Fruit fly (Drosophila melanogaster) whole organism, embryonic: Measurements from ENCODE around the gene dgrn.

Experiments used
- Antp ChIP-seq: fragments of 200-800 bp; sonication (Bioruptor generic); optimal IDR thresholded peaks from 3 replicates; lab custom pipeline; 2016; ENCODE audit warnings: missing biosample characterization, missing genetic modification characterization
- Atf6 ChIP-seq: fragments of 200-800 bp; sonication (Bioruptor generic); IDR thresholded peaks from 2 replicates; pipeline ENCODE4 v1.3.6; 2022; ENCODE audit warnings: missing biosample characterization, missing genetic modification characterization
- Awh ChIP-seq: fragments of 200-800 bp; sonication (Bioruptor generic); IDR thresholded peaks from 2 replicates; pipeline ENCODE4, ENCODE4 v1.3.6; 2022; ENCODE audit warnings: missing biosample characterization, missing genetic modification characterization
- CG1024 ChIP-seq: fragments of 200-800 bp; sonication (Bioruptor generic); IDR thresholded peaks from 2 replicates; pipeline ENCODE4 v1.3.6; 2022; ENCODE audit warnings: missing biosample characterization, missing genetic modification characterization
- CG10543 ChIP-seq: fragments of 200-800 bp; sonication (Bioruptor generic); optimal IDR thresholded peaks from 3 replicates; lab custom pipeline; 2017; ENCODE audit warnings: missing biosample characterization, mild to moderate bottlenecking, missing genetic modification characterization, moderate library complexity
- CG12299 ChIP-seq: fragments of 200-800 bp; sonication (Bioruptor generic); optimal IDR thresholded peaks from 2 replicates; lab custom pipeline; 2018; ENCODE audit warnings: missing biosample characterization, mild to moderate bottlenecking, missing genetic modification characterization
- CG13624 ChIP-seq: fragments of 200-800 bp; sonication (Bioruptor generic); optimal IDR thresholded peaks from 2 replicates; lab custom pipeline; 2016; ENCODE audit warnings: missing biosample characterization, missing genetic modification characterization
- CG15073 ChIP-seq: fragments of 200-800 bp; sonication (Bioruptor generic); optimal IDR thresholded peaks from 2 replicates; lab custom pipeline; 2016; ENCODE audit warnings: missing biosample characterization, missing genetic modification characterization
- CG17328 ChIP-seq: fragments of 200-800 bp; sonication (Bioruptor generic); IDR thresholded peaks from 2 replicates; pipeline ENCODE4 v1.3.6; 2022; ENCODE audit warnings: missing biosample characterization, missing genetic modification characterization
- CG17912 ChIP-seq: fragments of 200-800 bp; sonication (Bioruptor generic); optimal IDR thresholded peaks from 2 replicates; lab custom pipeline; 2018; ENCODE audit warnings: missing biosample characterization, mild to moderate bottlenecking, missing genetic modification characterization
- CG2120 ChIP-seq: fragments of 200-800 bp; sonication (Bioruptor generic); optimal IDR thresholded peaks from 3 replicates; lab custom pipeline; 2016; ENCODE audit warnings: missing biosample characterization, missing genetic modification characterization
- CG30431 ChIP-seq: fragments of 200-800 bp; sonication (Bioruptor generic); optimal IDR thresholded peaks from 2 replicates; lab custom pipeline; 2017; ENCODE audit warnings: missing biosample characterization, missing genetic modification characterization
- CG32767 ChIP-seq: fragments of 200-800 bp; sonication (Bioruptor generic); IDR thresholded peaks from 2 replicates; pipeline ENCODE4 v1.3.6; 2022; ENCODE audit warnings: missing biosample characterization, missing genetic modification characterization
- CG3838 ChIP-seq: fragments of 200-800 bp; sonication (Bioruptor generic); optimal IDR thresholded peaks from 3 replicates; lab custom pipeline; 2016; ENCODE audit warnings: missing biosample characterization, missing genetic modification characterization
- D ChIP-seq, 2 experiments: fragments of 200-800 bp in 1 of 2; fragments of >200 bp in 1 of 2; sonication (Bioruptor generic) in 1 of 2; optimal IDR thresholded peaks; 2 replicates in 1 of 2; 3 replicates in 1 of 2; lab custom pipeline; 2017; ENCODE audit warnings: mild to moderate bottlenecking in 1 of 2, missing biosample characterization in 1 of 2, missing genetic modification characterization in 1 of 2, missing genetic modification reagents in 1 of 2
- D19A ChIP-seq: fragments of 200-800 bp; optimal IDR thresholded peaks from 3 replicates; lab custom pipeline; 2019; ENCODE audit warnings: missing biosample characterization, mild to moderate bottlenecking, missing genetic modification characterization, moderate library complexity
- D19B ChIP-seq: fragments of 200-800 bp; sonication (Bioruptor generic); optimal IDR thresholded peaks from 2 replicates; lab custom pipeline; 2017; ENCODE audit warnings: missing biosample characterization, mild to moderate bottlenecking, missing genetic modification characterization
- Fer1 ChIP-seq: fragments of 200-800 bp; sonication (Bioruptor generic); optimal IDR thresholded peaks from 2 replicates; lab custom pipeline; 2017; ENCODE audit warnings: missing biosample characterization, mild to moderate bottlenecking, missing genetic modification characterization
- H15 ChIP-seq: fragments of 200-800 bp; sonication (Bioruptor generic); IDR thresholded peaks from 3 replicates; pipeline ENCODE4 v1.3.6; 2022; ENCODE audit warnings: missing biosample characterization, missing genetic modification characterization
- HLHmδ ChIP-seq: fragments of 200-800 bp; sonication (Bioruptor generic); optimal IDR thresholded peaks from 2 replicates; lab custom pipeline; 2018; ENCODE audit warnings: missing biosample characterization, mild to moderate bottlenecking, missing genetic modification characterization, moderate library complexity
- Hmx ChIP-seq: fragments of 200-800 bp; sonication (Bioruptor generic); optimal IDR thresholded peaks from 2 replicates; lab custom pipeline; 2016; ENCODE audit warnings: missing biosample characterization, missing genetic modification characterization
- NK7.1 ChIP-seq: fragments of 200-800 bp; sonication (Bioruptor generic); optimal IDR thresholded peaks from 3 replicates; lab custom pipeline; 2016; ENCODE audit warnings: missing biosample characterization, missing genetic modification characterization
- Optix ChIP-seq: fragments of 200-800 bp; sonication (Bioruptor generic); IDR thresholded peaks from 3 replicates; pipeline ENCODE4 v1.3.6; 2022; ENCODE audit warnings: missing biosample characterization, missing genetic modification characterization
- Rx ChIP-seq: fragments of 200-800 bp; sonication (Bioruptor generic); IDR thresholded peaks from 2 replicates; pipeline ENCODE4 v1.3.6; 2022; ENCODE audit warnings: missing biosample characterization, missing genetic modification characterization
- Six4 ChIP-seq: fragments of 200-800 bp; sonication (Bioruptor generic); optimal IDR thresholded peaks from 2 replicates; lab custom pipeline; 2016; ENCODE audit warnings: missing biosample characterization, missing genetic modification characterization
- Sry-β ChIP-seq: fragments of 200-800 bp; sonication (Bioruptor generic); optimal IDR thresholded peaks from 2 replicates; lab custom pipeline; 2018; ENCODE audit warnings: missing biosample characterization, mild to moderate bottlenecking, missing genetic modification characterization, moderate library complexity
- Ssrp ChIP-seq: fragments of 200-800 bp; sonication (Bioruptor generic); optimal IDR thresholded peaks from 2 replicates; lab custom pipeline; 2018; ENCODE audit warnings: missing biosample characterization, mild to moderate bottlenecking, missing genetic modification characterization, moderate library complexity
- Tbp ChIP-seq: fragments of >200 bp; optimal IDR thresholded peaks from 2 replicates; lab custom pipeline; 2018; ENCODE audit warnings: missing biosample characterization, missing genetic modification characterization
- ash1 ChIP-seq: fragments of 200-800 bp; sonication (Bioruptor generic); optimal IDR thresholded peaks from 2 replicates; lab custom pipeline; 2018; ENCODE audit warnings: missing biosample characterization, mild to moderate bottlenecking, missing genetic modification characterization
- bab2 ChIP-seq: fragments of 200-800 bp; sonication (Bioruptor generic); optimal IDR thresholded peaks from 2 replicates; lab custom pipeline; 2016; ENCODE audit warnings: missing biosample characterization, missing genetic modification characterization
- eve ChIP-seq, 2 experiments: fragments of >200 bp; optimal IDR thresholded peaks; 2 replicates each; lab custom pipeline; 2017; ENCODE audit warnings: missing biosample characterization in 2 of 2, missing genetic modification characterization in 2 of 2
- ewg ChIP-seq: fragments of 200-800 bp; sonication (Bioruptor generic); optimal IDR thresholded peaks from 3 replicates; lab custom pipeline; 2017; ENCODE audit warnings: mild to moderate bottlenecking, missing biosample characterization, missing genetic modification reagents, missing genetic modification characterization
- gem ChIP-seq: fragments of 200-800 bp; sonication (Bioruptor generic); optimal IDR thresholded peaks from 2 replicates; lab custom pipeline; 2019; ENCODE audit warnings: missing biosample characterization, mild to moderate bottlenecking, missing genetic modification characterization, moderate library complexity
- grn ChIP-seq: fragments of 200-800 bp; sonication (Bioruptor generic); optimal IDR thresholded peaks from 3 replicates; lab custom pipeline; 2017; ENCODE audit warnings: missing biosample characterization, missing genetic modification characterization
- insv ChIP-seq, 2 experiments: fragments of 200-800 bp; sonication (Bioruptor generic); optimal IDR thresholded peaks; 3 replicates each; lab custom pipeline; 2016 to 2018; ENCODE audit warnings: missing biosample characterization in 2 of 2, missing genetic modification characterization in 2 of 2
- kay ChIP-seq: fragments of 200-800 bp; sonication (Bioruptor generic); optimal IDR thresholded peaks from 2 replicates; lab custom pipeline; 2016; ENCODE audit warnings: missing biosample characterization, missing genetic modification characterization
- onecut ChIP-seq: fragments of 200-800 bp; sonication (Bioruptor generic); IDR thresholded peaks from 2 replicates; pipeline ENCODE4 v1.3.6; 2022; ENCODE audit warnings: missing biosample characterization, missing genetic modification characterization
- pros ChIP-seq: fragments of 200-800 bp; sonication (Bioruptor generic); optimal IDR thresholded peaks from 3 replicates; lab custom pipeline; 2019; ENCODE audit warnings: missing biosample characterization, mild to moderate bottlenecking, missing genetic modification characterization, moderate library complexity
- salm ChIP-seq: fragments of 200-800 bp; sonication (Bioruptor generic); optimal IDR thresholded peaks from 2 replicates; lab custom pipeline; 2018; ENCODE audit warnings: missing biosample characterization, mild to moderate bottlenecking, missing genetic modification characterization
- sens-2 ChIP-seq: fragments of 200-800 bp; sonication (Bioruptor generic); IDR thresholded peaks from 2 replicates; pipeline ENCODE4 v1.3.6; 2022; ENCODE audit warnings: missing biosample characterization, missing genetic modification characterization
- sisA ChIP-seq: fragments of 200-800 bp; sonication (Bioruptor generic); IDR thresholded peaks from 2 replicates; pipeline ENCODE4 v1.3.6; 2022; ENCODE audit warnings: missing biosample characterization, missing genetic modification characterization
- sob ChIP-seq: fragments of 200-800 bp; sonication (Bioruptor generic); IDR thresholded peaks from 2 replicates; pipeline ENCODE4 v1.3.6; 2022; ENCODE audit warnings: missing biosample characterization, missing genetic modification characterization
- ssp ChIP-seq: fragments of 200-800 bp; sonication (Bioruptor generic); IDR thresholded peaks from 2 replicates; pipeline ENCODE4 v1.3.6; 2022; ENCODE audit warnings: missing biosample characterization, missing genetic modification characterization
- tio ChIP-seq: fragments of 200-800 bp; sonication (Bioruptor generic); optimal IDR thresholded peaks from 2 replicates; lab custom pipeline; 2017; ENCODE audit warnings: missing biosample characterization, missing genetic modification characterization, inconsistent platforms
- tll ChIP-seq, 2 experiments: fragments of 200-800 bp in 1 of 2; fragments of >200 bp in 1 of 2; sonication (Bioruptor generic) in 1 of 2; optimal IDR thresholded peaks; 2 replicates each; lab custom pipeline; 2017 to 2019; ENCODE audit warnings: missing biosample characterization in 2 of 2, missing genetic modification characterization in 2 of 2, mild to moderate bottlenecking in 1 of 2, moderate library complexity in 1 of 2
- vfl ChIP-seq: fragments of 200-800 bp; sonication (Bioruptor generic); optimal IDR thresholded peaks from 2 replicates; lab custom pipeline; 2016; ENCODE audit warnings: missing biosample characterization, missing genetic modification characterization
- vvl ChIP-seq: fragments of 200-800 bp; sonication (Bioruptor generic); IDR thresholded peaks from 2 replicates; pipeline ENCODE4 v1.3.6; 2022; ENCODE audit warnings: missing biosample characterization, missing genetic modification characterization
- zen ChIP-seq: fragments of 200-800 bp; sonication (Bioruptor generic); optimal IDR thresholded peaks from 3 replicates; lab custom pipeline; 2018; ENCODE audit warnings: missing biosample characterization, mild to moderate bottlenecking, missing genetic modification characterization, moderate library complexity

Gene dgrn

DNA sequence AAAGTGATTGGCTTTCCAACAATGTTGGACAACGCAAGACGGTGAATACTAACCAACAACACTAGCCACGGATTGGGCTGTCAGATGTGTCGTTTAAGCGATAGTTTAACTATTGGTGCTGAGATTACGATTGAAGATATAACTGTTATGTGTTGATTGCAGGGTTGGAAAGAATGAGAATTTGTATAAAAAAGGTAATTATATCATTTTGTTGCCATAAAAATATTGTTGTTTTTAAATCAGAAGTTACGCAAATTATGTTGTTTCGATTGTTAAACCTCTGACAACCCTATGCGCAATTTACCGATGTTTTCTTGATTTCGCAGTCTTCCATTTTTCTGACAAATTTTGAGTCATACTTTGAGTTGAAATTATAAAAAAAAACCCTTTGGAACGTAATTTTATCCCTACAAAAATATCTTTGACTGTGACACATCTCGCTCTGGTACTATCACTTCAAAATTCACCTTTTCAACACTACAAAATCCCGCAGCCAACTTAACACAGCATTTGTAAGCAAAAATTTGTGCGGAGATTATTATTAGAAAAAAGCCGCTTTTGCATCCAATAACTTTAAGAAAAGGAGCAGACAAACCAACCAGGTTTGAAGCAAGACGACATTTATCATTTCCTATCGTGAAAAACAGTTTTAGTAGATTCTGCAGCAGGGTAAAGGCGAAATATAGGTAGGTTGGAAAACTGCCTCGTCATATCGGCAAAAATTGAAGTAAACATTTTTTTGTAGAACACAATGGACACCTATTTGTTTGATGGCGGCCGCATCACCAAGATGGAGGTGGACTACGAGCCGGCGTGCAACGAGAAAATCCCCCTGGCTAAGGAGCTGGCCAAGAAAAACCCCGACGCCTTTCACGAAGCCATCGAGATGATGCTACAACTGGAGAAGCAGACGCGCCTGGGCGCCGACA is 35.1 kb upstream of the dgrn start, which contains the start of the genes Hat1 and Rpn5 (continued):
- TF ChIP-seq HLHmδ (GFP tag; lab: Kevin White, UChicago) (no peak), Hmx (GFP tag; lab: Kevin White, UChicago) (peak; percentile 83), ssp (GFP tag; lab: Robert Waterston, UW) (peak; percentile 68), CG10543 (peak; percentile 75), Antp (GFP tag; lab: Kevin White, UChicago) (peak; percentile 91), Rx (GFP tag; lab: Robert Waterston, UW) (no peak; the same call in 1 of the 2 replicates), CG17328 (GFP tag; lab: Robert Waterston, UW) (peak; percentile 41; the same call in 1 of the 2 replicates), ewg (GFP tag; lab: Kevin White, UChicago) (peak; percentile 67), CG3838 (GFP tag; lab: Kevin White, UChicago) (peak; percentile 59), tio (GFP tag; lab: Kevin White, UChicago) (peak; percentile 91), D19B (GFP tag; lab: Kevin White, UChicago) (peak; percentile 60), tll (GFP tag; optimal IDR thresholded peaks at IDR 0.05; lab: Kevin White, UChicago) (peak; percentile 59 to 78), kay (peak; percentile 87), D19A (tag; lab: Kevin White, UChicago) (peak; percentile 46), CG17912 (no peak), eve (GFP tag; optimal IDR thresholded peaks at IDR 0.05; lab: Kevin White, UChicago) (no peak), Ssrp (peak; percentile 74), sens-2 (no peak), CG15073 (GFP tag; lab: Kevin White, UChicago) (peak; percentile 32), D (optimal IDR thresholded peaks at IDR 0.05; lab: Kevin White, UChicago) (no peak), D (GFP tag; optimal IDR thresholded peaks at IDR 0.05; lab: Kevin White, UChicago) (peak; percentile 72), CG1024 (GFP tag; lab: Robert Waterston, UW) (no peak), sob (peak; percentile 74), Tbp (GFP tag; lab: Kevin White, UChicago) (no peak), ash1 (GFP tag; lab: Kevin White, UChicago) (no peak), Sry-β (GFP tag; lab: Kevin White, UChicago) (peak; percentile 90), salm (tag; lab: Kevin White, UChicago) (no peak), CG32767 (GFP tag; lab: Robert Waterston, UW) (no peak), Fer1 (peak; percentile 52), CG2120 (GFP tag; lab: Kevin White, UChicago) (peak; percentile 96), CG12299 (peak; percentile 26), zen (tag; lab: Kevin White, UChicago) (peak; percentile 83), CG30431 (GFP tag; lab: Kevin White, UChicago) (peak; percentile 67), insv (GFP tag; optimal IDR thresholded peaks at IDR 0.05; lab: Kevin White, UChicago) (peak in 1 of 2 experiments; percentile 53), Optix (no peak), vfl (GFP tag; lab: Kevin White, UChicago) (peak; percentile 75), grn (peak; percentile 70), sisA (GFP tag; lab: Robert Waterston, UW) (peak; percentile 78), pros (GFP tag; lab: Kevin White, UChicago) (no peak), NK7.1 (GFP tag; lab: Kevin White, UChicago) (peak; percentile 72), vvl (GFP tag; lab: Robert Waterston, UW) (peak; percentile 59; the same call in 1 of the 2 replicates), H15 (GFP tag; lab: Robert Waterston, UW) (0 out of 3 replicates have a peak, but pooled peaks have one; percentile 31), Six4 (GFP tag; lab: Kevin White, UChicago) (peak; percentile 74), gem (tag; lab: Kevin White, UChicago) (peak; percentile 78), onecut (peak; percentile 12; the same call in 1 of the 2 replicates), Atf6 (peak; percentile 54; the same call in 1 of the 2 replicates), bab2 (peak; percentile 91), Awh (GFP tag; lab: Robert Waterston, UW) (no peak), CG13624 (GFP tag; lab: Kevin White, UChicago) (peak; percentile 95)
